Worm (Caenorhabditis elegans) whole organism, late embryonic: ENCODE data around the gene sri-31.
"Not testable (repeated sequence)": the region's sequence is repeated elsewhere in the genome, so short reads cannot be mapped to it uniquely, and the experiment has no call there.

Experiments used
- C08G9.2 ChIP-seq: sonication (generic microtip); optimal IDR thresholded peaks from 2 replicates; lab custom pipeline; 2016; ENCODE audit warnings: mild to moderate bottlenecking, missing genetic modification characterization, moderate library complexity, missing compliant biosample characterization
- Y22D7AL.16 ChIP-seq: sonication (generic microtip); optimal IDR thresholded peaks from 2 replicates; lab custom pipeline; 2016; ENCODE audit warnings: missing genetic modification characterization, missing compliant biosample characterization
- ceh-18 ChIP-seq: sonication (generic microtip); optimal IDR thresholded peaks from 2 replicates; lab custom pipeline; 2016; ENCODE audit warnings: missing genetic modification characterization, missing compliant biosample characterization
- ceh-2 ChIP-seq: sonication (generic microtip); optimal IDR thresholded peaks from 2 replicates; lab custom pipeline; 2016; ENCODE audit warnings: missing genotype, missing genetic modification characterization, missing compliant biosample characterization
- ceh-22 ChIP-seq: sonication (generic microtip); optimal IDR thresholded peaks from 2 replicates; lab custom pipeline; 2017; ENCODE audit warnings: missing biosample characterization, missing genetic modification characterization
- ceh-24 ChIP-seq: sonication (generic microtip); optimal IDR thresholded peaks from 2 replicates; lab custom pipeline; 2016; ENCODE audit warnings: mild to moderate bottlenecking, missing genetic modification characterization, missing compliant biosample characterization
- ceh-30 ChIP-seq: fragments of 150-350 bp; optimal IDR thresholded peaks from 2 replicates; lab custom pipeline; 2014; ENCODE audit warnings: missing biosample characterization, missing genetic modification characterization
- ceh-34 ChIP-seq: sonication (generic microtip); optimal IDR thresholded peaks from 2 replicates; lab custom pipeline; 2016; ENCODE audit warnings: mild to moderate bottlenecking, missing genetic modification characterization, missing compliant biosample characterization
- ceh-48 ChIP-seq: sonication (generic microtip); optimal IDR thresholded peaks from 2 replicates; lab custom pipeline; 2016; ENCODE audit warnings: missing genetic modification characterization, inconsistent platforms, missing compliant biosample characterization
- che-1 ChIP-seq: sonication (generic microtip); optimal IDR thresholded peaks from 2 replicates; lab custom pipeline; 2016; ENCODE audit warnings: mild to moderate bottlenecking, missing genetic modification characterization, missing compliant biosample characterization
- dmd-4 ChIP-seq: sonication (generic microtip); optimal IDR thresholded peaks from 2 replicates; lab custom pipeline; 2016; ENCODE audit warnings: borderline replicate concordance, missing genetic modification characterization, missing compliant biosample characterization
- dve-1 ChIP-seq: sonication (generic microtip); optimal IDR thresholded peaks from 2 replicates; lab custom pipeline; 2017; ENCODE audit warnings: antibody characterized with exemption, mild to moderate bottlenecking, missing genetic modification characterization, missing compliant biosample characterization
- fax-1 ChIP-seq: sonication (generic microtip); optimal IDR thresholded peaks from 2 replicates; lab custom pipeline; 2016; ENCODE audit warnings: missing genotype, missing genetic modification characterization, missing compliant biosample characterization
- fkh-10 ChIP-seq: fragments of 150-350 bp; optimal IDR thresholded peaks from 2 replicates; lab custom pipeline; 2014; ENCODE audit warnings: missing biosample characterization, missing genetic modification reagents, missing genetic modification characterization
- fkh-6 ChIP-seq: sonication (generic microtip); optimal IDR thresholded peaks from 2 replicates; lab custom pipeline; 2016; ENCODE audit warnings: missing genetic modification characterization, missing compliant biosample characterization
- hlh-15 ChIP-seq: sonication (generic microtip); optimal IDR thresholded peaks from 2 replicates; lab custom pipeline; 2016; ENCODE audit warnings: missing genetic modification characterization, missing compliant biosample characterization
- madf-2 ChIP-seq: sonication (generic microtip); optimal IDR thresholded peaks from 2 replicates; lab custom pipeline; 2017; ENCODE audit warnings: missing genetic modification characterization, missing compliant biosample characterization
- nfya-1 ChIP-seq: sonication (generic microtip); optimal IDR thresholded peaks from 2 replicates; lab custom pipeline; 2017; ENCODE audit warnings: missing genetic modification characterization, mild to moderate bottlenecking, missing compliant biosample characterization, antibody characterized with exemption, moderate library complexity
- nhr-11 ChIP-seq: fragments of 150-350 bp; optimal IDR thresholded peaks from 2 replicates; lab custom pipeline; 2014; ENCODE audit warnings: missing biosample characterization, missing genetic modification characterization
- npax-4 ChIP-seq: sonication (generic microtip); optimal IDR thresholded peaks from 2 replicates; lab custom pipeline; 2016; ENCODE audit warnings: missing genetic modification characterization, missing compliant biosample characterization
- pag-3 ChIP-seq: sonication (generic microtip); optimal IDR thresholded peaks from 2 replicates; lab custom pipeline; 2016; ENCODE audit warnings: missing compliant biosample characterization, missing genetic modification characterization, borderline replicate concordance
- pat-9 ChIP-seq: fragments of 200-800 bp; sonication (Bioruptor generic); optimal IDR thresholded peaks from 2 replicates; lab custom pipeline; 2018; ENCODE audit warnings: mild to moderate bottlenecking, missing genetic modification characterization, moderate library complexity, missing compliant biosample characterization
- pax-1 ChIP-seq: fragments of 150-350 bp; optimal IDR thresholded peaks from 2 replicates; lab custom pipeline; 2014; ENCODE audit warnings: missing biosample characterization, missing genetic modification characterization
- pha-2 ChIP-seq: sonication (generic microtip); optimal IDR thresholded peaks from 2 replicates; lab custom pipeline; 2017; ENCODE audit warnings: mild to moderate bottlenecking, missing genetic modification characterization, missing compliant biosample characterization
- pqm-1 ChIP-seq: sonication (generic microtip); optimal IDR thresholded peaks from 2 replicates; lab custom pipeline; 2016; ENCODE audit warnings: missing genetic modification characterization, missing compliant biosample characterization
- ref-2 ChIP-seq: sonication (generic microtip); optimal IDR thresholded peaks from 2 replicates; lab custom pipeline; 2016; ENCODE audit warnings: missing genetic modification characterization, missing compliant biosample characterization
- rnt-1 ChIP-seq: sonication (generic microtip); optimal IDR thresholded peaks from 2 replicates; lab custom pipeline; 2016; ENCODE audit warnings: missing genetic modification characterization, missing compliant biosample characterization
- sox-2 ChIP-seq: fragments of 200-800 bp; sonication (Bioruptor generic); IDR thresholded peaks from 2 replicates; pipeline ENCODE4 v1.3.6; 2022; ENCODE audit warnings: missing genetic modification reagents, missing genetic modification characterization, missing compliant biosample characterization
- tbx-2 ChIP-seq: sonication (generic microtip); optimal IDR thresholded peaks from 2 replicates; lab custom pipeline; 2016; ENCODE audit warnings: missing genetic modification characterization, missing compliant biosample characterization
- tbx-7 ChIP-seq: sonication (generic microtip); optimal IDR thresholded peaks from 2 replicates; lab custom pipeline; 2016; ENCODE audit warnings: missing genotype, missing genetic modification characterization, missing compliant biosample characterization
- ttx-3 ChIP-seq: sonication (generic microtip); optimal IDR thresholded peaks from 2 replicates; lab custom pipeline; 2016; ENCODE audit warnings: missing genetic modification reagents, missing genetic modification characterization, missing compliant biosample characterization
- unc-86 ChIP-seq: sonication (generic microtip); optimal IDR thresholded peaks from 2 replicates; lab custom pipeline; 2016; ENCODE audit warnings: missing genetic modification characterization, missing compliant biosample characterization
- zip-5 ChIP-seq: sonication (generic microtip); optimal IDR thresholded peaks from 2 replicates; lab custom pipeline; 2016; ENCODE audit warnings: missing genetic modification characterization, missing compliant biosample characterization
- ztf-16 ChIP-seq: sonication (generic microtip); optimal IDR thresholded peaks from 2 replicates; lab custom pipeline; 2017; ENCODE audit warnings: missing genetic modification characterization, missing compliant biosample characterization

The sri-31 gene

ce11 chrII:3030416-3030815 lies 20.4 kb upstream of the sri-31 start:
- TF ChIP-seq ceh-24 (tag; lab: Kevin White, UChicago) = no peak
- TF ChIP-seq C08G9.2 (tag; lab: Kevin White, UChicago) = no peak
- no peak for TF ChIP-seq Y22D7AL.16 (tag; lab: Kevin White, UChicago)
- TF ChIP-seq pax-1 (tag; lab: Kevin White, UChicago) = no peak
- TF ChIP-seq nfya-1 (tag; lab: Kevin White, UChicago) = no peak
- TF ChIP-seq zip-5 = no peak
- no peak for TF ChIP-seq ceh-22 (tag; lab: Kevin White, UChicago)
- TF ChIP-seq nhr-11 (tag; lab: Kevin White, UChicago) = no peak
- no peak for TF ChIP-seq pqm-1 (tag; lab: Kevin White, UChicago)
- no peak for TF ChIP-seq ceh-2 (tag; lab: Kevin White, UChicago)
- TF ChIP-seq pha-2 = no peak
- no peak for TF ChIP-seq npax-4

- not testable (repeated sequence) for TF ChIP-seq ceh-30 (tag; lab: Kevin White, UChicago); fkh-10 (GFP tag; lab: Kevin White, UChicago); dve-1 (tag; lab: Kevin White, UChicago)
Measured at ce11 chrII:3032480-3032879, 18.3 kb upstream of the sri-31 start, which contains the start of gene B0454.6. Gene B0454.6 (plus strand): TSS chrII:3032780.

- TF ChIP-seq hlh-15 (tag; lab: Kevin White, UChicago) (no peak), tbx-2 (tag; lab: Kevin White, UChicago) (no peak), madf-2 (no peak), pha-2 (no peak), dmd-4 (tag; lab: Kevin White, UChicago) (no peak), fax-1 (tag; lab: Kevin White, UChicago) (no peak), dve-1 (tag; lab: Kevin White, UChicago) (no peak), nfya-1 (tag; lab: Kevin White, UChicago) (no peak), unc-86 (no peak)
Measured at ce11 chrII:3034914-3035313, 15.9 kb upstream of the sri-31 start.

- TF ChIP-seq ceh-2 (tag; lab: Kevin White, UChicago) = peak; percentile 15
- no peak for TF ChIP-seq sox-2 (GFP tag; lab: Robert Waterston, UW)
Measured at ce11 chrII:3036344-3036743, 14.5 kb upstream of the sri-31 start.

ce11 chrII:3038453-3038909 lies 12.3 kb upstream of the sri-31 start, which contains the start of the genes B0454.26 and B0454.5:
Gene B0454.26 (minus strand): TSS chrII:3038553.
Gene B0454.5 (plus strand): TSS chrII:3038859.
- TF ChIP-seq unc-86 = no peak
- no peak for TF ChIP-seq ceh-34
- no peak for TF ChIP-seq C08G9.2 (tag; lab: Kevin White, UChicago)
- no peak for TF ChIP-seq ceh-18 (tag; lab: Kevin White, UChicago)
- no peak for TF ChIP-seq madf-2
- no peak for TF ChIP-seq dve-1 (tag; lab: Kevin White, UChicago)
- no peak for TF ChIP-seq fax-1 (tag; lab: Kevin White, UChicago)
- TF ChIP-seq rnt-1 (tag; lab: Kevin White, UChicago) = no peak
- TF ChIP-seq che-1 (tag; lab: Kevin White, UChicago) = no peak
- no peak for TF ChIP-seq pag-3 (tag; lab: Kevin White, UChicago)
- TF ChIP-seq ztf-16 (tag; lab: Kevin White, UChicago) = no peak
- no peak for TF ChIP-seq ref-2 (tag; lab: Kevin White, UChicago)

ce11 chrII:3043358-3043757 lies 7.4 kb upstream of the sri-31 start, which contains the start of gene B0454.8:
Gene B0454.8 (minus strand): TSS chrII:3043458.
- TF ChIP-seq ceh-34 (no peak), ceh-48 (tag; lab: Kevin White, UChicago) (no peak), fkh-10 (GFP tag; lab: Kevin White, UChicago) (no peak), ttx-3 (tag; lab: Kevin White, UChicago) (no peak), unc-86 (no peak), pat-9 (no peak), fkh-6 (tag; lab: Kevin White, UChicago) (no peak), pag-3 (tag; lab: Kevin White, UChicago) (no peak), C08G9.2 (tag; lab: Kevin White, UChicago) (no peak), tbx-7 (tag; lab: Kevin White, UChicago) (no peak)
